Fruit fly (Drosophila melanogaster) whole organism, embryonic: ENCODE measurements around the gene Sik2.

Experiments
- CG1024 ChIP-seq: fragments of 200-800 bp; sonication (Bioruptor generic); IDR thresholded peaks from 2 replicates; pipeline ENCODE4 v1.3.6; 2022; ENCODE audit warnings: missing biosample characterization, missing genetic modification characterization
- CG10274 ChIP-seq: fragments of 200-800 bp; sonication (Bioruptor generic); optimal IDR thresholded peaks from 3 replicates; lab custom pipeline; 2017; ENCODE audit warnings: missing biosample characterization, mild to moderate bottlenecking, missing genetic modification characterization
- CG10543 ChIP-seq: fragments of 200-800 bp; sonication (Bioruptor generic); optimal IDR thresholded peaks from 3 replicates; lab custom pipeline; 2017; ENCODE audit warnings: missing biosample characterization, mild to moderate bottlenecking, missing genetic modification characterization, moderate library complexity
- CG10654 ChIP-seq: fragments of 200-800 bp; sonication (Bioruptor generic); optimal IDR thresholded peaks from 2 replicates; lab custom pipeline; 2016; ENCODE audit warnings: missing biosample characterization, missing genetic modification characterization
- CG11247 ChIP-seq: fragments of 200-800 bp; sonication (Bioruptor generic); IDR thresholded peaks from 2 replicates; pipeline ENCODE4 v1.3.6; 2022; ENCODE audit warnings: missing biosample characterization, missing genetic modification characterization
- CG14710 ChIP-seq: fragments of 200-800 bp; sonication (Bioruptor generic); optimal IDR thresholded peaks from 3 replicates; lab custom pipeline; 2019; ENCODE audit warnings: missing biosample characterization, mild to moderate bottlenecking, missing genetic modification characterization, moderate library complexity
- CG1647 ChIP-seq: fragments of 200-800 bp; sonication (Bioruptor generic); optimal IDR thresholded peaks from 3 replicates; lab custom pipeline; 2016; ENCODE audit warnings: missing biosample characterization, missing genetic modification characterization
- CG16779 ChIP-seq: fragments of 200-800 bp; sonication (Bioruptor generic); IDR thresholded peaks from 2 replicates; pipeline ENCODE4 v1.3.6; 2022; ENCODE audit warnings: missing biosample characterization, missing genetic modification characterization
- CG17186 ChIP-seq: fragments of 200-800 bp; sonication (Bioruptor generic); optimal IDR thresholded peaks from 3 replicates; lab custom pipeline; 2017; ENCODE audit warnings: missing biosample characterization, missing genetic modification reagents, missing genetic modification characterization
- CG17912 ChIP-seq: fragments of 200-800 bp; sonication (Bioruptor generic); optimal IDR thresholded peaks from 2 replicates; lab custom pipeline; 2018; ENCODE audit warnings: missing biosample characterization, mild to moderate bottlenecking, missing genetic modification characterization
- CG18619 ChIP-seq: fragments of 200-800 bp; sonication (Bioruptor generic); optimal IDR thresholded peaks from 3 replicates; lab custom pipeline; 2017; ENCODE audit warnings: missing biosample characterization, mild to moderate bottlenecking, missing genetic modification characterization
- CG31388 ChIP-seq: fragments of 200-800 bp; sonication (Bioruptor generic); optimal IDR thresholded peaks from 2 replicates; lab custom pipeline; 2016; ENCODE audit warnings: missing biosample characterization, missing genetic modification characterization
- CG34224 ChIP-seq: fragments of 200-800 bp; sonication (Bioruptor generic); IDR thresholded peaks from 3 replicates; pipeline ENCODE4 v1.3.6; 2022; ENCODE audit warnings: missing biosample characterization, missing genetic modification characterization; ENCODE audit not compliant: partially characterized antibody
- CG34376 ChIP-seq: fragments of 200-800 bp; sonication (Bioruptor generic); optimal IDR thresholded peaks from 2 replicates; lab custom pipeline; 2018; ENCODE audit warnings: missing biosample characterization, mild to moderate bottlenecking, missing genetic modification characterization
- CG4820 ChIP-seq: fragments of 200-800 bp; sonication (Bioruptor generic); optimal IDR thresholded peaks from 3 replicates; lab custom pipeline; 2016; ENCODE audit warnings: missing biosample characterization, missing genetic modification characterization
- CG4854 ChIP-seq: fragments of 200-800 bp; sonication (Bioruptor generic); optimal IDR thresholded peaks from 2 replicates; lab custom pipeline; 2016; ENCODE audit warnings: missing biosample characterization, missing genetic modification characterization, inconsistent platforms
- CG6654 ChIP-seq: fragments of 200-800 bp; sonication (Bioruptor generic); optimal IDR thresholded peaks from 2 replicates; lab custom pipeline; 2017; ENCODE audit warnings: missing biosample characterization, mild to moderate bottlenecking, missing genetic modification characterization
- CG7928 ChIP-seq: fragments of 200-800 bp; sonication (Bioruptor generic); optimal IDR thresholded peaks from 2 replicates; lab custom pipeline; 2017; ENCODE audit warnings: missing biosample characterization, mild to moderate bottlenecking, missing genetic modification characterization
- CG7963 ChIP-seq: fragments of 200-800 bp; sonication (Bioruptor generic); IDR thresholded peaks from 3 replicates; pipeline ENCODE4 v1.3.6; 2022; ENCODE audit warnings: missing biosample characterization, missing genetic modification characterization; ENCODE audit not compliant: partially characterized antibody
- CG8359 ChIP-seq: fragments of 200-800 bp; sonication (Bioruptor generic); optimal IDR thresholded peaks from 2 replicates; lab custom pipeline; 2017; ENCODE audit warnings: missing biosample characterization, mild to moderate bottlenecking, missing genetic modification characterization, borderline replicate concordance
- Deaf1 ChIP-seq: fragments of 200-800 bp; optimal IDR thresholded peaks from 3 replicates; lab custom pipeline; 2019; ENCODE audit warnings: missing biosample characterization, mild to moderate bottlenecking, missing genetic modification characterization, moderate library complexity
- Dek ChIP-seq: fragments of 200-800 bp; sonication (Bioruptor generic); optimal IDR thresholded peaks from 3 replicates; lab custom pipeline; 2019; ENCODE audit warnings: missing biosample characterization, mild to moderate bottlenecking, missing genetic modification characterization, moderate library complexity
- Dll ChIP-seq: fragments of 200-800 bp; sonication (Bioruptor generic); IDR thresholded peaks from 4 replicates; pipeline ENCODE4 v1.3.6; 2022; ENCODE audit warnings: missing biosample characterization, missing genetic modification characterization; ENCODE audit not compliant: partially characterized antibody
- Doc3 ChIP-seq: fragments of 200-800 bp; sonication (Bioruptor generic); IDR thresholded peaks from 3 replicates; pipeline ENCODE4 v1.3.6; 2022; ENCODE audit warnings: missing biosample characterization, missing genetic modification characterization; ENCODE audit not compliant: partially characterized antibody
- H2.0 ChIP-seq: fragments of 200-800 bp; sonication (Bioruptor generic); IDR thresholded peaks from 2 replicates; pipeline ENCODE4 v1.3.6; 2022; ENCODE audit warnings: missing biosample characterization, missing genetic modification characterization
- HLH3B ChIP-seq: fragments of 200-800 bp; sonication (Bioruptor generic); IDR thresholded peaks from 2 replicates; pipeline ENCODE4 v1.3.6; 2022; ENCODE audit warnings: missing biosample characterization, missing genetic modification characterization
- Hr3 ChIP-seq: fragments of 200-800 bp; sonication (Bioruptor generic); optimal IDR thresholded peaks from 3 replicates; lab custom pipeline; 2016; ENCODE audit warnings: missing biosample characterization, missing genetic modification characterization
- Jarid2 ChIP-seq: fragments of 200-800 bp; sonication (Bioruptor generic); optimal IDR thresholded peaks from 3 replicates; lab custom pipeline; 2017; ENCODE audit warnings: mild to moderate bottlenecking, missing biosample characterization, missing genetic modification reagents, missing genetic modification characterization
- Nf-YA ChIP-seq: fragments of 200-800 bp; sonication (Bioruptor generic); IDR thresholded peaks from 2 replicates; pipeline ENCODE4 v1.3.6; 2022; ENCODE audit warnings: missing biosample characterization, missing genetic modification characterization
- bsh ChIP-seq, 2 experiments: fragments of 200-800 bp; sonication (Bioruptor generic); optimal IDR thresholded peaks; 2 replicates each; lab custom pipeline; 2017 to 2018; ENCODE audit warnings: mild to moderate bottlenecking in 2 of 2, missing biosample characterization in 2 of 2, missing genetic modification characterization in 2 of 2, moderate library complexity in 1 of 2
- cg ChIP-seq: fragments of 200-800 bp; sonication (Bioruptor generic); optimal IDR thresholded peaks from 3 replicates; lab custom pipeline; 2019; ENCODE audit warnings: missing biosample characterization, mild to moderate bottlenecking, missing genetic modification characterization, moderate library complexity
- crp ChIP-seq, 2 experiments: fragments of 200-800 bp; sonication (Bioruptor generic); optimal IDR thresholded peaks; 2 replicates in 1 of 2; 3 replicates in 1 of 2; lab custom pipeline; 2017; ENCODE audit warnings: missing biosample characterization in 2 of 2, missing genetic modification characterization in 2 of 2, mild to moderate bottlenecking in 1 of 2, moderate library complexity in 1 of 2
- dati ChIP-seq: fragments of 200-800 bp; sonication (Bioruptor generic); IDR thresholded peaks from 2 replicates; pipeline ENCODE4 v1.3.6; 2022; ENCODE audit warnings: missing biosample characterization, missing genetic modification characterization
- disco-r ChIP-seq: fragments of 200-800 bp; sonication (Bioruptor generic); optimal IDR thresholded peaks from 2 replicates; lab custom pipeline; 2016; ENCODE audit warnings: missing biosample characterization, missing genetic modification characterization
- dpn ChIP-seq, 2 experiments: fragments of 200-800 bp; sonication (Bioruptor generic); optimal IDR thresholded peaks; 3 replicates each; lab custom pipeline; 2016; ENCODE audit warnings: missing biosample characterization in 2 of 2, missing genetic modification characterization in 2 of 2
- esg ChIP-seq: fragments of 200-800 bp; sonication (Bioruptor generic); conservative IDR thresholded peaks from 2 replicates; pipeline ENCODE4 v1.3.6; 2022; ENCODE audit warnings: missing biosample characterization, missing genetic modification characterization
- gro ChIP-seq: fragments of 200-800 bp; sonication (Bioruptor generic); optimal IDR thresholded peaks from 2 replicates; lab custom pipeline; 2016; ENCODE audit warnings: missing biosample characterization, missing genetic modification characterization
- gsb ChIP-seq: fragments of 200-800 bp; sonication (Bioruptor generic); IDR thresholded peaks from 2 replicates; pipeline ENCODE4 v1.3.6; 2022; ENCODE audit warnings: missing biosample characterization, missing genetic modification characterization
- her ChIP-seq: fragments of 200-800 bp; sonication (Bioruptor generic); optimal IDR thresholded peaks from 2 replicates; lab custom pipeline; 2016; ENCODE audit warnings: missing biosample characterization, missing genetic modification characterization
- jigr1 ChIP-seq: fragments of 200-800 bp; sonication (Bioruptor generic); IDR thresholded peaks from 3 replicates; pipeline ENCODE4 v1.3.6; 2022; ENCODE audit warnings: missing biosample characterization, missing genetic modification characterization
- jing ChIP-seq: fragments of 200-800 bp; sonication (Bioruptor generic); optimal IDR thresholded peaks from 2 replicates; lab custom pipeline; 2018; ENCODE audit warnings: missing biosample characterization, mild to moderate bottlenecking, missing genetic modification characterization
- lmd ChIP-seq: fragments of 200-800 bp; sonication (Bioruptor generic); IDR thresholded peaks from 2 replicates; pipeline ENCODE4 v1.3.6; 2022; ENCODE audit warnings: missing biosample characterization, missing genetic modification characterization
- mld ChIP-seq: fragments of 200-800 bp; sonication (Bioruptor generic); IDR thresholded peaks from 3 replicates; pipeline ENCODE4 v1.3.6; 2022; ENCODE audit warnings: missing biosample characterization, missing genetic modification characterization; ENCODE audit not compliant: partially characterized antibody
- nmo ChIP-seq: fragments of 200-800 bp; sonication (Bioruptor generic); optimal IDR thresholded peaks from 2 replicates; lab custom pipeline; 2018; ENCODE audit warnings: missing biosample characterization, mild to moderate bottlenecking, missing genetic modification characterization, moderate library complexity
- onecut ChIP-seq: fragments of 200-800 bp; sonication (Bioruptor generic); IDR thresholded peaks from 2 replicates; pipeline ENCODE4 v1.3.6; 2022; ENCODE audit warnings: missing biosample characterization, missing genetic modification characterization
- sens ChIP-seq: fragments of 200-800 bp; sonication (Bioruptor generic); peaks from one replicate; lab custom pipeline; 2016; ENCODE audit warnings: missing biosample characterization, missing genetic modification characterization
- sima ChIP-seq: fragments of 200-800 bp; sonication (Bioruptor generic); optimal IDR thresholded peaks from 2 replicates; lab custom pipeline; 2016; ENCODE audit warnings: missing biosample characterization, missing genetic modification characterization
- sqz ChIP-seq: fragments of 200-800 bp; sonication (Bioruptor generic); optimal IDR thresholded peaks from 3 replicates; lab custom pipeline; 2018; ENCODE audit warnings: missing biosample characterization, mild to moderate bottlenecking, missing genetic modification characterization
- wek ChIP-seq: fragments of 200-800 bp; sonication (Bioruptor generic); optimal IDR thresholded peaks from 3 replicates; lab custom pipeline; 2018; ENCODE audit warnings: missing biosample characterization, mild to moderate bottlenecking, missing genetic modification characterization, moderate library complexity

Gene Sik2

dm6 chrX:2094072-2094761 lies 32.5 kb upstream of the Sik2 start, which contains the start of gene csw (continued):
- TF ChIP-seq CG31388 (GFP tag; lab: Kevin White, UChicago) (no peak), HLH3B (GFP tag; lab: Robert Waterston, UW) (no peak), lmd (no peak; the same call in 1 of the 2 replicates), CG16779 (GFP tag; lab: Robert Waterston, UW) (no peak), jing (GFP tag; lab: Kevin White, UChicago) (no peak), Jarid2 (GFP tag; lab: Kevin White, UChicago) (no peak), esg (GFP tag; lab: Robert Waterston, UW) (no peak), CG4854 (GFP tag; lab: Kevin White, UChicago) (peak; percentile 7), jigr1 (GFP tag; lab: Robert Waterston, UW) (no peak), Hr3 (GFP tag; lab: Kevin White, UChicago) (peak; percentile 3), H2.0 (GFP tag; lab: Robert Waterston, UW) (no peak), CG17912 (GFP tag; lab: Kevin White, UChicago) (no peak), sqz (GFP tag; lab: Kevin White, UChicago) (peak; percentile 97), CG34376 (GFP tag; lab: Kevin White, UChicago) (peak; percentile 18), CG18619 (peak; percentile 29), CG10543 (GFP tag; lab: Kevin White, UChicago) (peak; percentile 72), CG7963 (no peak), gro (GFP tag; lab: Kevin White, UChicago) (peak; percentile 71), nmo (GFP tag; lab: Kevin White, UChicago) (peak; percentile 51), crp (GFP tag; optimal IDR thresholded peaks at IDR 0.05; lab: Kevin White, UChicago) (peak in 1 of 2 experiments; percentile 21), CG6654 (GFP tag; lab: Kevin White, UChicago) (no peak), Dll (no peak), Dek (tag; lab: Kevin White, UChicago) (peak; percentile 16), CG11247 (no peak; the same call in 1 of the 2 replicates), onecut (GFP tag; lab: Robert Waterston, UW) (peak; percentile 94), sima (GFP tag; lab: Kevin White, UChicago) (no peak), sens (GFP tag; lab: Kevin White, UChicago) (peak; percentile 76), CG1024 (GFP tag; lab: Robert Waterston, UW) (no peak), CG34224 (GFP tag; lab: Robert Waterston, UW) (no peak), Doc3 (no peak), CG7928 (GFP tag; lab: Kevin White, UChicago) (peak; percentile 43), dpn (GFP tag; optimal IDR thresholded peaks at IDR 0.05; lab: Kevin White, UChicago) (peak; percentile 59 to 62), CG4820 (no peak), bsh (GFP tag; optimal IDR thresholded peaks at IDR 0.05; lab: Kevin White, UChicago) (peak in 1 of 2 experiments; percentile 90), mld (GFP tag; lab: Robert Waterston, UW) (no peak), gsb (GFP tag; lab: Robert Waterston, UW) (no peak), her (GFP tag; lab: Kevin White, UChicago) (peak; percentile 63), Deaf1 (tag; lab: Kevin White, UChicago) (no peak), CG1647 (GFP tag; lab: Kevin White, UChicago) (peak; percentile 30), CG10654 (GFP tag; lab: Kevin White, UChicago) (no peak), CG17186 (GFP tag; lab: Kevin White, UChicago) (peak; percentile 79), dati (GFP tag; lab: Robert Waterston, UW) (no peak), CG8359 (GFP tag; lab: Kevin White, UChicago) (no peak), Nf-YA (no peak), CG10274 (GFP tag; lab: Kevin White, UChicago) (no peak), CG14710 (tag; lab: Kevin White, UChicago) (peak; percentile 65), wek (no peak), cg (GFP tag; lab: Kevin White, UChicago) (peak; percentile 99), disco-r (GFP tag; lab: Kevin White, UChicago) (peak; percentile 32)
